Fruit fly (Drosophila melanogaster) whole organism, embryonic: ENCODE data around the gene CG14856.

Source experiments
- CG10209 ChIP-seq: fragments of 200-800 bp; sonication (Bioruptor generic); optimal IDR thresholded peaks from 3 replicates; lab custom pipeline; 2017; ENCODE audit warnings: missing biosample characterization, mild to moderate bottlenecking, missing genetic modification characterization, missing genetic modification reagents
- CG11247 ChIP-seq: fragments of 200-800 bp; sonication (Bioruptor generic); IDR thresholded peaks from 2 replicates; pipeline ENCODE4 v1.3.6; 2022; ENCODE audit warnings: missing biosample characterization, missing genetic modification characterization
- CG11696 ChIP-seq: fragments of 200-800 bp; sonication (Bioruptor generic); IDR thresholded peaks from 2 replicates; pipeline ENCODE4 v1.3.6; 2022; ENCODE audit warnings: missing biosample characterization, missing genetic modification characterization
- CG13287 ChIP-seq: fragments of 200-800 bp; sonication (Bioruptor generic); IDR thresholded peaks from 2 replicates; pipeline ENCODE4 v1.3.6; 2022; ENCODE audit warnings: missing biosample characterization, missing genetic modification characterization; ENCODE audit not compliant: partially characterized antibody
- CG14014 ChIP-seq: fragments of 200-800 bp; sonication (Bioruptor generic); IDR thresholded peaks from 2 replicates; pipeline ENCODE4 v1.3.6; 2022; ENCODE audit warnings: missing biosample characterization, missing genetic modification characterization
- CG2120 ChIP-seq: fragments of 200-800 bp; sonication (Bioruptor generic); optimal IDR thresholded peaks from 3 replicates; lab custom pipeline; 2016; ENCODE audit warnings: missing biosample characterization, missing genetic modification characterization
- CG3065 ChIP-seq: fragments of 200-800 bp; sonication (Bioruptor generic); optimal IDR thresholded peaks from 2 replicates; lab custom pipeline; 2016; ENCODE audit warnings: missing biosample characterization, missing genetic modification characterization
- CG3163 ChIP-seq: fragments of 200-800 bp; sonication (Bioruptor generic); optimal IDR thresholded peaks from 3 replicates; lab custom pipeline; 2016; ENCODE audit warnings: missing biosample characterization, missing genetic modification characterization
- CG33557 ChIP-seq: fragments of 200-800 bp; sonication (Bioruptor generic); optimal IDR thresholded peaks from 2 replicates; lab custom pipeline; 2019; ENCODE audit warnings: missing biosample characterization, mild to moderate bottlenecking, missing genetic modification characterization, moderate library complexity
- CG4820 ChIP-seq: fragments of 200-800 bp; sonication (Bioruptor generic); optimal IDR thresholded peaks from 3 replicates; lab custom pipeline; 2016; ENCODE audit warnings: missing biosample characterization, missing genetic modification characterization
- CG5180 ChIP-seq: fragments of 200-800 bp; sonication (Bioruptor generic); optimal IDR thresholded peaks from 3 replicates; lab custom pipeline; 2017; ENCODE audit warnings: missing biosample characterization, missing genetic modification characterization, mild to moderate bottlenecking, moderate library complexity, missing genetic modification reagents
- CG6791 ChIP-seq: fragments of 200-800 bp; sonication (Bioruptor generic); IDR thresholded peaks from 3 replicates; pipeline ENCODE4 v1.3.6; 2022; ENCODE audit warnings: missing biosample characterization, missing genetic modification characterization; ENCODE audit not compliant: partially characterized antibody
- CTCF ChIP-seq: fragments of 200-800 bp; sonication (Bioruptor generic); optimal IDR thresholded peaks from 2 replicates; lab custom pipeline; 2017; ENCODE audit warnings: missing biosample characterization, mild to moderate bottlenecking, missing genetic modification characterization, moderate library complexity
- Chrac-16 ChIP-seq: fragments of 200-800 bp; sonication (Bioruptor generic); optimal IDR thresholded peaks from 3 replicates; lab custom pipeline; 2016; ENCODE audit warnings: missing biosample characterization, missing genetic modification characterization
- Drgx ChIP-seq: fragments of 200-800 bp; sonication (Bioruptor generic); IDR thresholded peaks from 2 replicates; pipeline ENCODE4 v1.3.6; 2022; ENCODE audit warnings: missing biosample characterization, missing genetic modification characterization
- Ets97D ChIP-seq: fragments of 200-800 bp; sonication (Bioruptor generic); optimal IDR thresholded peaks from 3 replicates; lab custom pipeline; 2016; ENCODE audit warnings: missing biosample characterization, missing genetic modification characterization
- NC2β ChIP-seq: fragments of 200-800 bp; sonication (Bioruptor generic); optimal IDR thresholded peaks from 2 replicates; lab custom pipeline; 2016; ENCODE audit warnings: missing biosample characterization, missing genetic modification characterization
- Nf-YC ChIP-seq: fragments of 200-800 bp; optimal IDR thresholded peaks from 3 replicates; lab custom pipeline; 2019; ENCODE audit warnings: missing biosample characterization, mild to moderate bottlenecking, missing genetic modification characterization, moderate library complexity
- Scr ChIP-seq: fragments of 200-800 bp; sonication (Bioruptor generic); IDR thresholded peaks from 2 replicates; pipeline ENCODE4 v1.3.6; 2022; ENCODE audit warnings: missing biosample characterization, missing genetic modification characterization; ENCODE audit not compliant: partially characterized antibody
- Sin3A ChIP-seq: fragments of >200 bp; optimal IDR thresholded peaks from 2 replicates; lab custom pipeline; 2018
- Tbp ChIP-seq: fragments of >200 bp; optimal IDR thresholded peaks from 2 replicates; lab custom pipeline; 2018; ENCODE audit warnings: missing biosample characterization, missing genetic modification characterization
- Xrp1 ChIP-seq: fragments of 200-800 bp; sonication (Bioruptor generic); IDR thresholded peaks from 2 replicates; pipeline ENCODE4 v1.3.6; 2022; ENCODE audit warnings: missing biosample characterization, missing genetic modification characterization
- ap ChIP-seq: fragments of 200-800 bp; sonication (Bioruptor generic); IDR thresholded peaks from 2 replicates; pipeline ENCODE4 v1.3.6; 2022; ENCODE audit warnings: missing biosample characterization, missing genetic modification characterization
- ara ChIP-seq: fragments of 200-800 bp; sonication (Bioruptor generic); IDR thresholded peaks from 2 replicates; pipeline ENCODE4 v1.3.6; 2022; ENCODE audit warnings: missing biosample characterization, missing genetic modification characterization
- ci ChIP-seq: fragments of 200-800 bp; sonication (Bioruptor generic); IDR thresholded peaks from 3 replicates; pipeline ENCODE4 v1.3.6; 2022; ENCODE audit warnings: missing biosample characterization, missing genetic modification characterization
- crol ChIP-seq: fragments of 200-800 bp; sonication (Bioruptor generic); IDR thresholded peaks from 2 replicates; pipeline ENCODE4 v1.3.6; 2022; ENCODE audit warnings: missing biosample characterization, missing genetic modification characterization
- disco-r ChIP-seq: fragments of 200-800 bp; sonication (Bioruptor generic); optimal IDR thresholded peaks from 2 replicates; lab custom pipeline; 2016; ENCODE audit warnings: missing biosample characterization, missing genetic modification characterization
- exex ChIP-seq: fragments of 200-800 bp; sonication (Bioruptor generic); optimal IDR thresholded peaks from 4 replicates; lab custom pipeline; 2018; ENCODE audit warnings: missing biosample characterization, mild to moderate bottlenecking, missing genetic modification characterization, moderate library complexity
- fd3F ChIP-seq: fragments of 200-800 bp; sonication (Bioruptor generic); optimal IDR thresholded peaks from 2 replicates; lab custom pipeline; 2018; ENCODE audit warnings: missing biosample characterization, mild to moderate bottlenecking, missing genetic modification characterization, moderate library complexity
- ftz-f1 ChIP-seq: fragments of 200-800 bp; sonication (Bioruptor generic); optimal IDR thresholded peaks from 2 replicates; lab custom pipeline; 2016; ENCODE audit warnings: missing biosample characterization, missing genetic modification characterization
- gcm2 ChIP-seq: fragments of 200-800 bp; sonication (Bioruptor generic); optimal IDR thresholded peaks from 2 replicates; lab custom pipeline; 2016; ENCODE audit warnings: missing biosample characterization, missing genetic modification characterization
- grn ChIP-seq: fragments of 200-800 bp; sonication (Bioruptor generic); optimal IDR thresholded peaks from 3 replicates; lab custom pipeline; 2017; ENCODE audit warnings: missing biosample characterization, missing genetic modification characterization
- h ChIP-seq: fragments of >200 bp; optimal IDR thresholded peaks from 2 replicates; lab custom pipeline; 2017
- jumu ChIP-seq: fragments of 200-800 bp; sonication (Bioruptor generic); optimal IDR thresholded peaks from 3 replicates; lab custom pipeline; 2016; ENCODE audit warnings: missing biosample characterization, missing genetic modification characterization
- kah ChIP-seq: fragments of 200-800 bp; sonication (Bioruptor generic); optimal IDR thresholded peaks from 2 replicates; lab custom pipeline; 2018; ENCODE audit warnings: missing biosample characterization, mild to moderate bottlenecking, missing genetic modification characterization
- lov ChIP-seq, 2 experiments: fragments of 200-800 bp in 1 of 2; fragments of >200 bp in 1 of 2; sonication (Bioruptor generic) in 1 of 2; IDR thresholded peaks in 1 of 2; optimal IDR thresholded peaks in 1 of 2; 2 replicates in 1 of 2; 3 replicates in 1 of 2; pipeline versions ENCODE4 v1.3.6 to Lab custom; 2017 to 2022; ENCODE audit warnings: missing biosample characterization in 1 of 2, missing genetic modification characterization in 1 of 2
- oc ChIP-seq: fragments of 200-800 bp; sonication (Bioruptor generic); optimal IDR thresholded peaks from 2 replicates; lab custom pipeline; 2018; ENCODE audit warnings: missing biosample characterization, mild to moderate bottlenecking, missing genetic modification characterization, moderate library complexity
- onecut ChIP-seq: fragments of 200-800 bp; sonication (Bioruptor generic); IDR thresholded peaks from 2 replicates; pipeline ENCODE4 v1.3.6; 2022; ENCODE audit warnings: missing biosample characterization, missing genetic modification characterization
- pnt ChIP-seq: fragments of 200-800 bp; sonication (Bioruptor generic); optimal IDR thresholded peaks from 3 replicates; lab custom pipeline; 2016; ENCODE audit warnings: missing biosample characterization, missing genetic modification characterization
- rib ChIP-seq: fragments of 200-800 bp; sonication (Bioruptor generic); IDR thresholded peaks from 2 replicates; pipeline ENCODE4 v1.3.6; 2022; ENCODE audit warnings: missing biosample characterization, missing genetic modification characterization
- sd ChIP-seq: fragments of 200-800 bp; sonication (Bioruptor generic); optimal IDR thresholded peaks from 3 replicates; lab custom pipeline; 2018; ENCODE audit warnings: missing biosample characterization, mild to moderate bottlenecking, missing genetic modification characterization, moderate library complexity
- so ChIP-seq: fragments of 200-800 bp; sonication (Bioruptor generic); IDR thresholded peaks from 3 replicates; pipeline ENCODE4 v1.3.6; 2022; ENCODE audit warnings: missing biosample characterization, missing genetic modification characterization
- sr ChIP-seq: fragments of 200-800 bp; sonication (Bioruptor generic); IDR thresholded peaks from 3 replicates; pipeline ENCODE4 v1.3.6; 2022; ENCODE audit warnings: missing biosample characterization, missing genetic modification characterization
- sug ChIP-seq: fragments of 200-800 bp; optimal IDR thresholded peaks from 2 replicates; lab custom pipeline; 2019; ENCODE audit warnings: missing biosample characterization, mild to moderate bottlenecking, missing genetic modification characterization, moderate library complexity
- tup ChIP-seq: fragments of 200-800 bp; sonication (Bioruptor generic); optimal IDR thresholded peaks from 2 replicates; lab custom pipeline; 2016; ENCODE audit warnings: missing biosample characterization, mild to moderate bottlenecking, missing genetic modification characterization, moderate library complexity
- twi ChIP-seq: fragments of 200-800 bp; optimal IDR thresholded peaks from 2 replicates; lab custom pipeline; 2019; ENCODE audit warnings: missing biosample characterization, mild to moderate bottlenecking, missing genetic modification characterization, moderate library complexity
- vvl ChIP-seq: fragments of 200-800 bp; sonication (Bioruptor generic); IDR thresholded peaks from 2 replicates; pipeline ENCODE4 v1.3.6; 2022; ENCODE audit warnings: missing biosample characterization, missing genetic modification characterization
- wor ChIP-seq: fragments of 200-800 bp; sonication (Bioruptor generic); IDR thresholded peaks from 2 replicates; pipeline ENCODE4 v1.3.6; 2022; ENCODE audit warnings: missing biosample characterization, missing genetic modification characterization

The CG14856 gene

DNA sequence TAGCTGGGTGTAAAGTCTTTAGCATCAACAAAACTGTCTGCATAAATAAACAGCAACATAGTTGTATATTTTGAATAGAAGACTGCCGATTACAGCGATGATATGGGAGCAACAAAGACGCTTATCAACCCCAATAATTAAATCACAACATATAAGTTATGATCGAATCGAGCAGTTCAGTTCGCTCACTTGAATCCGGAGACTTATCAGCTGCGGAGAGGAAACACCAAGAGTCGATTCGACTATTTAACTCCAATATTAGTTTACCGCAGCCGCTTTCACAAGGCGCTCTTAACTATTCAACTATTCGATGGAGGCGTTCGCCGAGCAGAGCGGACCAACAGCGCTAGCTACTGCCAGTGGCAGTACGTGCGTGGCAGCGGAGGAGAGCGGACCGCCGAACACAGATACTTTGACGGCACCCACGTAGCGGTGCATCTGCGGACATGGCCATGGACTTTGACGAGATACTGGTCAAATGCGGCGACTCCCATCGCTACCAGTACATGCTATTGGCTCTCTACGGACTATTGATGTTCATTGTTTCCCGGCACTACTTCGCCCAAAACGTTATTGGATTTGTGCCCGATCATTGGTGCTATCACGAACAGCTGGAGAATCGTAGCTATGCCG is at the start of gene CG14856 (continued):
- 0 out of 2 replicates have a peak, but pooled peaks have one; percentile 6 for TF ChIP-seq Drgx (GFP tag; lab: Robert Waterston, UW)
- peak; percentile 45 for TF ChIP-seq oc (tag; lab: Kevin White, UChicago)
- no peak for TF ChIP-seq lov (optimal IDR thresholded peaks at IDR 0.05; lab: Kevin White, UChicago)
- 0 out of 3 replicates have a peak, but pooled peaks have one; percentile 53 for TF ChIP-seq lov (GFP tag; IDR thresholded peaks at IDR 0.05; lab: Robert Waterston, UW)
- peak; percentile 18 for TF ChIP-seq vvl
- TF ChIP-seq CG6791 (GFP tag; lab: Robert Waterston, UW) = 0 out of 3 replicates have a peak, but pooled peaks have one; percentile 30
- peak; percentile 41; the same call in 1 of the 3 replicates for TF ChIP-seq ci (GFP tag; lab: Robert Waterston, UW)
- TF ChIP-seq CG13287 (GFP tag; lab: Robert Waterston, UW) = peak; percentile 30; the same call in 1 of the 2 replicates
- peak; percentile 76 for TF ChIP-seq grn (GFP tag; lab: Kevin White, UChicago)
- TF ChIP-seq Scr (GFP tag; lab: Robert Waterston, UW) = 0 out of 2 replicates have a peak, but pooled peaks have one; percentile 21
- peak; percentile 34 for TF ChIP-seq CG5180 (GFP tag; lab: Kevin White, UChicago)
- peak; percentile 72 for TF ChIP-seq CG3163 (GFP tag; lab: Kevin White, UChicago)
- no peak for TF ChIP-seq Sin3A (lab: Kevin White, UChicago)
- peak; percentile 86 for TF ChIP-seq exex (tag; lab: Kevin White, UChicago)
- TF ChIP-seq disco-r (GFP tag; lab: Kevin White, UChicago) = no peak
- peak; percentile 74 for TF ChIP-seq ftz-f1 (GFP tag; lab: Kevin White, UChicago)

DNA sequence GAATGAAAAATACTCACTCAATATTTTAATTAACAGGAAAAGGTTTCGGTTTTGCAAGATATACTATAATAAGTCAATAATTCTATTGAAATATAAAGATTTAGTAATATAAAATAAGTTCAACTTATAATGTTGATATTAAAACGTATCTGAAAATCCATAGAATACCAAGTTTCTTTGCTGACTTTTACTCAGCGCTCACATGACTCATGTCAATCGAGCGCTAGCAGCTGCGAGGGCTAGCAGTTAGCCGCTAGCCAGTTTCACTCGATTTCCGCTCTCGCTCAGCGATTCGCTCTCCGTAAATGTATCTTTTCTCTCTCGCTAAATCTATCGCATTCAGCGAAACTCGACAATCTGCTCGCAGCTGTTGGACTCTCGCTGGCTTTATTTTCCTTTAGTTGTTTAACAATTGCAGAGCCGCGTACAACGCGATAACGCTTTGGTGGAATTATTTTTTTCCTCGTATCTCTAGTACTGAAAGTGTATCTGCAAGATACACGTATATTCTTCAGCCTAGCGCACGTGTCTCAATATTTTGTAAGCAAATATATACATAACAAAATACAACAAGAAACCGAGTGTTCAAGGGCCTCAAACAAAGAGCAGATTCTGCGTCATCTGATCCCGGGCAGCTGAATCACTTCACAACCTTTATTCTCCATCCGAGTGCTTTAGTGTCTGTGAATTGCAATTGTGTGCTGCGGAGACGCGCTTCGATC is 49.5 kb upstream of the CG14856 start:
- TF ChIP-seq h (lab: Kevin White, UChicago) (no peak), so (GFP tag; lab: Robert Waterston, UW) (peak; percentile 85; the same call in 2 of the 3 replicates), wor (GFP tag; lab: Robert Waterston, UW) (no peak), tup (GFP tag; lab: Kevin White, UChicago) (peak; percentile 11), gcm2 (GFP tag; lab: Kevin White, UChicago) (no peak), CG3065 (GFP tag; lab: Kevin White, UChicago) (peak; percentile 43), Ets97D (no peak), NC2β (GFP tag; lab: Kevin White, UChicago) (peak; percentile 49), sug (tag; lab: Kevin White, UChicago) (peak; percentile 68), CG33557 (peak; percentile 89), Xrp1 (peak; percentile 72), sr (GFP tag; lab: Robert Waterston, UW) (no peak; the same call in 2 of the 3 replicates), Nf-YC (tag; lab: Kevin White, UChicago) (peak; percentile 48), CG10209 (GFP tag; lab: Kevin White, UChicago) (peak; percentile 78), CTCF (GFP tag; lab: Kevin White, UChicago) (peak; percentile 8), pnt (GFP tag; lab: Kevin White, UChicago) (no peak), CG14014 (GFP tag; lab: Robert Waterston, UW) (peak; percentile 64; the same call in 1 of the 2 replicates), sd (tag; lab: Kevin White, UChicago) (peak; percentile 66), kah (GFP tag; lab: Kevin White, UChicago) (peak; percentile 48), fd3F (GFP tag; lab: Kevin White, UChicago) (peak; percentile 72), crol (no peak), ara (GFP tag; lab: Robert Waterston, UW) (peak; percentile 72; the same call in 1 of the 2 replicates), twi (tag; lab: Kevin White, UChicago) (peak; percentile 65), CG11696 (GFP tag; lab: Robert Waterston, UW) (peak; percentile 56; the same call in 1 of the 2 replicates), CG4820 (no peak), CG11247 (peak; percentile 33; the same call in 1 of the 2 replicates), jumu (GFP tag; lab: Kevin White, UChicago) (peak; percentile 0), rib (GFP tag; lab: Robert Waterston, UW) (peak; percentile 34; the same call in 1 of the 2 replicates), ap (no peak), Tbp (GFP tag; lab: Kevin White, UChicago) (no peak), Chrac-16 (GFP tag; lab: Kevin White, UChicago) (no peak), onecut (GFP tag; lab: Robert Waterston, UW) (peak; percentile 58), CG2120 (peak; percentile 49)
